Worm (Caenorhabditis elegans) whole organism, young adult: ENCODE measurements around the gene ugt-11.

Source experiments
- C17E4.6 ChIP-seq: fragments of 200-800 bp; sonication (Bioruptor generic); IDR thresholded peaks from 2 replicates; pipeline ENCODE4 v1.3.6; 2022; ENCODE audit warnings: missing genetic modification reagents, missing genetic modification characterization, missing compliant biosample characterization
- D2030.7 ChIP-seq: fragments of 200-800 bp; sonication (Bioruptor generic); IDR thresholded peaks from 2 replicates; pipeline ENCODE4 v1.3.6; 2022; ENCODE audit warnings: missing genetic modification reagents, missing genetic modification characterization, missing compliant biosample characterization
- F39B2.1 ChIP-seq: fragments of 200-800 bp; sonication (Bioruptor generic); IDR thresholded peaks from 2 replicates; pipeline ENCODE4 v1.3.6; 2022; ENCODE audit warnings: missing genetic modification reagents, missing genetic modification characterization, missing compliant biosample characterization
- F52B5.7 ChIP-seq: sonication (generic microtip); optimal IDR thresholded peaks from 2 replicates; lab custom pipeline; 2016; ENCODE audit warnings: mild to moderate bottlenecking, missing genetic modification characterization, missing compliant biosample characterization
- K11D2.4 ChIP-seq: fragments of 200-800 bp; sonication (Bioruptor generic); IDR thresholded peaks from 2 replicates; pipeline ENCODE4 v1.3.6; 2022; ENCODE audit warnings: missing genetic modification reagents, missing genetic modification characterization, missing compliant biosample characterization
- ZK185.1 ChIP-seq: sonication (generic microtip); optimal IDR thresholded peaks from 2 replicates; lab custom pipeline; 2016; ENCODE audit warnings: mild to moderate bottlenecking, missing genetic modification characterization, missing compliant biosample characterization; ENCODE audit not compliant: poor library complexity, severe bottlenecking
- ccch-3 ChIP-seq: fragments of 200-800 bp; sonication (Bioruptor generic); optimal IDR thresholded peaks from 2 replicates; lab custom pipeline; 2018; ENCODE audit warnings: mild to moderate bottlenecking, missing genetic modification characterization, missing compliant biosample characterization
- dox-1 ChIP-seq: fragments of 200-800 bp; sonication (Bioruptor generic); IDR thresholded peaks from 2 replicates; pipeline ENCODE4 v1.3.6; 2022; ENCODE audit warnings: missing genetic modification reagents, missing genetic modification characterization, missing compliant biosample characterization
- dpl-1 ChIP-seq: fragments of 150-350 bp; optimal IDR thresholded peaks from 2 replicates; lab custom pipeline; 2014; ENCODE audit warnings: missing biosample characterization, missing genetic modification reagents, missing genetic modification characterization
- efl-1 ChIP-seq: fragments of 150-350 bp; optimal IDR thresholded peaks from 2 replicates; lab custom pipeline; 2014; ENCODE audit warnings: missing biosample characterization, missing genetic modification reagents, missing genetic modification characterization
- egrh-3 ChIP-seq: fragments of 200-800 bp; sonication (Bioruptor generic); IDR thresholded peaks from 2 replicates; pipeline ENCODE4 v1.3.6; 2022; ENCODE audit warnings: missing genetic modification reagents, missing genetic modification characterization, missing compliant biosample characterization
- ekl-4 ChIP-seq: fragments of 200-800 bp; sonication (Bioruptor generic); IDR thresholded peaks from 2 replicates; pipeline ENCODE4 v1.3.6; 2022; ENCODE audit warnings: missing genetic modification reagents, missing genetic modification characterization, missing compliant biosample characterization
- gei-17 ChIP-seq: fragments of 200-800 bp; sonication (Bioruptor generic); optimal IDR thresholded peaks from 2 replicates; lab custom pipeline; 2018; ENCODE audit warnings: mild to moderate bottlenecking, missing genetic modification characterization, missing compliant biosample characterization
- hlh-26 ChIP-seq: fragments of 200-800 bp; sonication (Bioruptor generic); conservative IDR thresholded peaks from 2 replicates; pipeline ENCODE4 v1.3.6; 2022; ENCODE audit warnings: missing genetic modification reagents, missing genetic modification characterization, missing compliant biosample characterization
- hsf-1 ChIP-seq: fragments of 200-800 bp; sonication (Bioruptor generic); IDR thresholded peaks from 2 replicates; pipeline ENCODE4 v1.3.6; 2022; ENCODE audit warnings: missing genetic modification reagents, missing genetic modification characterization, missing compliant biosample characterization
- let-607 ChIP-seq, 2 experiments: fragments of 200-800 bp in 1 of 2; sonication (Bioruptor generic) in 1 of 2; sonication (generic microtip) in 1 of 2; optimal IDR thresholded peaks; 2 replicates each; lab custom pipeline; 2016 to 2018; ENCODE audit warnings: mild to moderate bottlenecking in 2 of 2, missing compliant biosample characterization in 2 of 2, missing genetic modification characterization in 2 of 2, moderate library complexity in 2 of 2, missing genotype in 1 of 2
- lin-35 ChIP-seq, 3 experiments: fragments of 150-350 bp in 2 of 3; sonication (generic microtip) in 1 of 3; optimal IDR thresholded peaks; 2 replicates each; lab custom pipeline; 2014 to 2018; ENCODE audit warnings: missing biosample characterization in 3 of 3, missing genetic modification characterization in 3 of 3, missing genetic modification reagents in 3 of 3
- lin-54 ChIP-seq: fragments of 200-800 bp; sonication (Bioruptor generic); optimal IDR thresholded peaks from 2 replicates; lab custom pipeline; 2018; ENCODE audit warnings: mild to moderate bottlenecking, missing genetic modification characterization, missing compliant biosample characterization
- lsl-1 ChIP-seq: fragments of 200-800 bp; sonication (Bioruptor generic); optimal IDR thresholded peaks from 2 replicates; lab custom pipeline; 2018; ENCODE audit warnings: mild to moderate bottlenecking, missing genetic modification characterization, moderate library complexity, missing compliant biosample characterization
- madf-6 ChIP-seq: fragments of 200-800 bp; sonication (Bioruptor generic); IDR thresholded peaks from 2 replicates; pipeline ENCODE4 v1.3.6; 2022; ENCODE audit warnings: missing genetic modification reagents, missing genetic modification characterization, missing compliant biosample characterization
- mcd-1 ChIP-seq: fragments of 200-800 bp; sonication (Bioruptor generic); IDR thresholded peaks from 2 replicates; pipeline ENCODE4 v1.3.6; 2022; ENCODE audit warnings: missing genetic modification reagents, missing genetic modification characterization, missing compliant biosample characterization
- mxl-1 ChIP-seq: sonication (generic microtip); optimal IDR thresholded peaks from 2 replicates; lab custom pipeline; 2016; ENCODE audit warnings: missing genetic modification characterization, missing compliant biosample characterization
- nhr-120 ChIP-seq: fragments of 200-800 bp; sonication (Bioruptor generic); IDR thresholded peaks from 2 replicates; pipeline ENCODE4 v1.3.6; 2022; ENCODE audit warnings: missing genetic modification characterization, missing compliant biosample characterization
- nhr-80 ChIP-seq: sonication (generic microtip); optimal IDR thresholded peaks from 2 replicates; lab custom pipeline; 2016; ENCODE audit warnings: missing genetic modification characterization, missing compliant biosample characterization
- pbrm-1 ChIP-seq: fragments of 200-800 bp; sonication (Bioruptor generic); IDR thresholded peaks from 2 replicates; pipeline ENCODE4 v1.3.6; 2022; ENCODE audit warnings: missing genetic modification reagents, missing genetic modification characterization, missing compliant biosample characterization
- sdz-38 ChIP-seq: sonication (generic microtip); optimal IDR thresholded peaks from 2 replicates; lab custom pipeline; 2016; ENCODE audit warnings: missing genotype, missing genetic modification characterization, missing compliant biosample characterization
- snpc-1.3 ChIP-seq: sonication (generic microtip); optimal IDR thresholded peaks from 2 replicates; lab custom pipeline; 2017; ENCODE audit warnings: missing genetic modification characterization, mild to moderate bottlenecking, missing compliant biosample characterization, antibody characterized with exemption, moderate library complexity, missing genotype, missing genetic modification reagents; ENCODE audit not compliant: insufficient read depth
- somi-1 ChIP-seq: fragments of 200-800 bp; sonication (Bioruptor generic); optimal IDR thresholded peaks from 2 replicates; lab custom pipeline; 2018; ENCODE audit warnings: mild to moderate bottlenecking, missing genetic modification characterization, missing compliant biosample characterization
- tlf-1 ChIP-seq: fragments of 200-800 bp; sonication (Bioruptor generic); optimal IDR thresholded peaks from 2 replicates; lab custom pipeline; 2018; ENCODE audit warnings: mild to moderate bottlenecking, missing genetic modification characterization, missing compliant biosample characterization
- xnd-1 ChIP-seq: sonication (generic microtip); optimal IDR thresholded peaks from 2 replicates; lab custom pipeline; 2016; ENCODE audit warnings: missing genotype, missing genetic modification reagents, missing genetic modification characterization, missing compliant biosample characterization
- zfh-2 ChIP-seq: fragments of 200-800 bp; sonication (Bioruptor generic); conservative IDR thresholded peaks from 2 replicates; pipeline ENCODE4 v1.3.6; 2022; ENCODE audit warnings: missing genetic modification reagents, missing genetic modification characterization, missing compliant biosample characterization
- ztf-26 ChIP-seq: sonication (generic microtip); optimal IDR thresholded peaks from 2 replicates; lab custom pipeline; 2017; ENCODE audit warnings: missing genetic modification characterization, missing compliant biosample characterization
- ztf-6 ChIP-seq: fragments of 200-800 bp; sonication (Bioruptor generic); IDR thresholded peaks from 2 replicates; pipeline ENCODE4 v1.3.6; 2022; ENCODE audit warnings: missing genetic modification reagents, missing genetic modification characterization, missing compliant biosample characterization

ugt-11 gene

DNA sequence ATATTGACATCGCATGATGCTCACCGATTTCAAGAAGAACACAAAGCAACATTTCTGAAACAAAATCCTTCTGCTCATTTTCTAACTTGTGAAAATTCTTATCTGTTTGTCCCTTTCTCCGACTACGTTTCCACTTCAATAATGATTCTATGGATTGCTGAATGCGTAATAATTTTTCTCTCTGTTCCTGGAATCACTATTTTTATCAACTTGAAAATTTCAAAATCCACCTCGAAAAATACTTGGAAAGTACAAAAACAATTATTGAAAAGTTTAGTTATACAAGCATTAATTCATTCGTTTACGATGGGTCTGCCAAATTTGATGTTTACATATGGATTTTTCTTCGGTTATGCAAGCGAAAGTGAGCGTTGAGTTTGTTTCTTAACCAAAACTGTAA, 27.2 kb upstream of the ugt-11 start, which contains the start of gene srh-22:
Gene srh-22, plus strand, starts transcription at position 301 of the 400 bp plus-strand sequence.
- no peak for TF ChIP-seq ekl-4 (GFP tag; lab: Robert Waterston, UW)
- TF ChIP-seq pbrm-1 (GFP tag; lab: Robert Waterston, UW) = no peak
- no peak for TF ChIP-seq efl-1 (GFP tag; lab: Kevin White, UChicago)
- no peak for TF ChIP-seq ccch-3
- no peak for TF ChIP-seq D2030.7 (GFP tag; lab: Robert Waterston, UW)
- TF ChIP-seq xnd-1 (tag; lab: Kevin White, UChicago) = no peak
- TF ChIP-seq egrh-3 (GFP tag; lab: Robert Waterston, UW) = no peak

DNA sequence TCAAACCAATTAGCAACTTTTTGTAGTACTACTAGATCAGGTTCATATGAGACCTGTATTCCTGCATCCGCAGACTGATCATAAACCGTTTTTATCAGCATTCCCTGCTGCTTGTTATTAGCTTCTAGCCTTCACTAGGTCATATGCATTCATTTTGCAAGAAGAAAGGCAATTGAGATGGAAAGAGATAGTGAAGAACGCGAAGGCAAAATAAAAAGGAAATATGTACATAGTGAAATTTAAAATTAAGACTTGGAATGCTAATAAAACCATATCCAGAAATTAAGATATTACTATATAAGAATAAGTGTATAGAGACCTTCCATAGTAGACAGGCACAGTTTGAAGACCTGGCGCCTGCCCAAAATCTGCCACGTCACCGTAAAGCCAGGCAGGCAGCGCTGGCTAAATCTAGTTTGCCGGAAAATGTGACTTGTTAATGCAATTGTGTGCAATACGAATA, 25.9 kb upstream of the ugt-11 start, which contains the start of the genes C02E7.8 and srh-23:
Gene C02E7.8, minus strand, starts transcription at position 101 of the 463 bp plus-strand sequence.
Gene srh-23, plus strand, starts transcription at position 413 of the 463 bp plus-strand sequence.
- TF ChIP-seq C17E4.6 (GFP tag; lab: Robert Waterston, UW) (no peak), F39B2.1 (GFP tag; lab: Robert Waterston, UW) (no peak), lin-54 (no peak), mcd-1 (GFP tag; lab: Robert Waterston, UW) (no peak), mxl-1 (tag; lab: Kevin White, UChicago) (no peak), dox-1 (GFP tag; lab: Robert Waterston, UW) (no peak), ZK185.1 (tag; lab: Kevin White, UChicago) (no peak), F52B5.7 (tag; lab: Kevin White, UChicago) (no peak), lin-35 (GFP tag; optimal IDR thresholded peaks at IDR 0.05; lab: Kevin White, UChicago) (no peak), hsf-1 (no peak), ztf-26 (no peak), somi-1 (no peak), ztf-6 (GFP tag; lab: Robert Waterston, UW) (no peak), nhr-120 (GFP tag; lab: Robert Waterston, UW) (no peak), snpc-1.3 (tag; lab: Kevin White, UChicago) (no peak), madf-6 (GFP tag; lab: Robert Waterston, UW) (no peak), dpl-1 (GFP tag; lab: Kevin White, UChicago) (no peak)

DNA sequence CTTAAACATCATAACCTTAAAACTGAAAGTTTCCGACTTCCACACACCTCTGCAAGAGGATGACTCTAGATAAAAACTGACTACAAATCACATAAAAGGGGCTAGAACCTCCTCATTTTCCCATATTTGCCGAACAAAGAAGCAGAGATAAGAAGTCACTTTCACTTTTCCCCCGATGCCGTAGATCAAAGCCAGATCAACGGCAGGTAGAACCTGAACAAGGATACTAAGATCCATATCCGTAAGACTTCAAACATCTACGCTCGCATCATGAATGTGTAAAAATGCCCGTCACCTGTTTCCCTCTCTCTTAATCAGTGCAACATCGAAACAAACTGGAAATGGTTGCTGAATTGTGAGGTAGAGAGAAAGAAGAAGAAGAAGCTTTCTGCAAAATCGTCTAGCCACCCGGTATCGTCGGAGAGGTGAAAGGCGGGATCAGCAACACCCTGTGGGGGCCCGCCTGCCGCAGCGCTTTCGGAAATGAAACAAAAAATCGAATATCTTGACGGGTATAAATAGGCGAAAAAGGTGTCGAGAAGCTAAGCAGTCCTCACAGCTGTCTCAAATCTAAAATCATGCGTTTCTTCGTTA, 23.9 kb upstream of the ugt-11 start, which contains the start of gene C02E7.6:
Gene C02E7.6, plus strand, starts transcription at position 544 of the 594 bp plus-strand sequence.
- TF ChIP-seq ZK185.1 (tag; lab: Kevin White, UChicago) (no peak), hsf-1 (0 out of 2 replicates have a peak, but pooled peaks have one; percentile 29)

DNA sequence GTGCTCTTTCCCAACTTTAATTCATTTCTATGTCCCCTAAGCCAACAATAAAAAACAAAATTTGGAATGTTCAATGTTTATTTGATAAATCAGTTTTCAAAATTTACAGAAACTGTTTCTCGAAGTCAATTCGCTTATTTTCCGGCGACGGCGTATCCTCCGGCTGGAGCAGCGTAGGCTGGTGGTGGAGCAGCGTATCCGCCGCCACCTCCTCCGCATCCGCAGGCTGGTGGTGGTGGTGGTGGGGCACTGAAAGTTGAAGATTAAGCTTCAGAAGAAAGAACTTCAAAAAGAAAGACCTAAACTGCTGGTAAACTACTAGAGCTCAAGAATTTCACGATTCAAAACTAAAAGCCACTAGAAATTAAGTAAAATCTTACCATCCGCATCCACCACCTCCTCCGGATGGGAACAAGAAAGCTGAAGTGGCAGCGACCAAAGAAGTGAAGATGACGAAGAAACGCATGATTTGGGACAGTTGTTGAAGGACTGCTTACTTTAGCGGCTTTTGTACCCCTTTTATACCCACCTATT, 23.3 kb upstream of the ugt-11 start, which contains the start of gene C02E7.7:
Gene C02E7.7, minus strand, starts transcription at position 484 of the 534 bp plus-strand sequence.
- no peak for TF ChIP-seq let-607 (tag; optimal IDR thresholded peaks at IDR 0.05; lab: Kevin White, UChicago)
- peak; percentile 46; the same call in 1 of the 2 replicates for TF ChIP-seq egrh-3 (GFP tag; lab: Robert Waterston, UW)
- peak; percentile 74 for TF ChIP-seq zfh-2
- TF ChIP-seq sdz-38 (tag; lab: Kevin White, UChicago) = no peak
- TF ChIP-seq K11D2.4 (GFP tag; lab: Robert Waterston, UW) = no peak
- TF ChIP-seq, all 124 proteins: peak for 2

DNA sequence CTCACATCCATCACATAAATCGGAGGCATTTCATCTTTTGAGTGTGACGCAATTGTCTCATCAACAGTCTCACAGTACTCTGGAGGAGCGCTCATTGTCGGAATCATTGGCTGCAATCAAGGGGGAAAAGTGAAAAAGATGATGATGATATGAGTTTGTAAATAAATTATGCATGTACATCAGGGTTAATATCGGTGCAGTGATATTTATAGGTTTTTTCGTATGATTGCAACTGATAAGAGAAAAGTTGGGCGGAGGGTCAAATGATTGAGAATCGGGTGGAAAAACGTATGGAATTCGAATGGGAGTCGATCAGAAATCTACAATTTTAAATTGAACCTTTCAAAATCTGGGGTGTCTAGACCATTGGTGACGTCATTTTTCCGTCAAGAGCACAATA, 20.0 kb upstream of the ugt-11 start, which contains the start of gene H23N18.6:
Gene H23N18.6, minus strand, starts transcription at position 201 of the 400 bp plus-strand sequence.
- TF ChIP-seq tlf-1 (GFP tag; lab: Kevin White, UChicago) = no peak
- no peak for TF ChIP-seq lsl-1 (GFP tag; lab: Kevin White, UChicago)
- TF ChIP-seq hlh-26 = no peak
- no peak for TF ChIP-seq gei-17 (GFP tag; lab: Kevin White, UChicago)
- peak; percentile 37 for TF ChIP-seq nhr-80
- no peak for TF ChIP-seq ZK185.1 (tag; lab: Kevin White, UChicago)
